Fruit fly (Drosophila melanogaster) whole organism, prepupa: ENCODE results near the gene CG15480.

Experiments
- Blimp-1 ChIP-seq: fragments of 200-800 bp; sonication (Bioruptor generic); optimal IDR thresholded peaks from 3 replicates; lab custom pipeline; 2017; ENCODE audit warnings: missing biosample characterization, missing genetic modification characterization, mild to moderate bottlenecking, moderate library complexity, missing genetic modification reagents
- CG32006 ChIP-seq: fragments of 200-800 bp; sonication (Bioruptor generic); optimal IDR thresholded peaks from 3 replicates; lab custom pipeline; 2017; ENCODE audit warnings: missing biosample characterization, mild to moderate bottlenecking, missing genetic modification characterization
- CG3919 ChIP-seq: fragments of 200-800 bp; sonication (Bioruptor generic); optimal IDR thresholded peaks from 3 replicates; lab custom pipeline; 2016; ENCODE audit warnings: missing biosample characterization, missing genetic modification characterization
- CG6854 ChIP-seq: fragments of 200-800 bp; sonication (Bioruptor generic); optimal IDR thresholded peaks from 2 replicates; lab custom pipeline; 2017; ENCODE audit warnings: missing biosample characterization, mild to moderate bottlenecking, missing genetic modification characterization
- Gug ChIP-seq: fragments of 200-800 bp; sonication (Bioruptor generic); IDR thresholded peaks from 2 replicates; pipeline ENCODE4 v1.3.6; 2022; ENCODE audit warnings: missing biosample characterization, missing genetic modification characterization
- dac ChIP-seq: fragments of 200-800 bp; sonication (Bioruptor generic); optimal IDR thresholded peaks from 2 replicates; lab custom pipeline; 2017; ENCODE audit warnings: missing biosample characterization, mild to moderate bottlenecking, missing genetic modification characterization
- dsx ChIP-seq: fragments of 200-800 bp; optimal IDR thresholded peaks from 3 replicates; lab custom pipeline; 2019; ENCODE audit warnings: missing biosample characterization, mild to moderate bottlenecking, missing genetic modification characterization, moderate library complexity; ENCODE audit not compliant: poor library complexity, severe bottlenecking
- fkh ChIP-seq: fragments of 200-800 bp; sonication (Bioruptor generic); optimal IDR thresholded peaks from 3 replicates; lab custom pipeline; 2017; ENCODE audit warnings: missing biosample characterization, mild to moderate bottlenecking, missing genetic modification characterization, moderate library complexity
- ss ChIP-seq, 2 experiments: fragments of 200-800 bp; sonication (Bioruptor generic); optimal IDR thresholded peaks; 2 replicates in 1 of 2; 3 replicates in 1 of 2; lab custom pipeline; 2017 to 2018; ENCODE audit warnings: mild to moderate bottlenecking in 2 of 2, missing biosample characterization in 2 of 2, missing genetic modification characterization in 2 of 2, moderate library complexity in 1 of 2

- no peak for TF ChIP-seq Gug (GFP tag; lab: Robert Waterston, UW)
- TF ChIP-seq fkh (GFP tag; lab: Kevin White, UChicago) = no peak
- TF ChIP-seq CG3919 = no peak
- TF ChIP-seq CG32006 (GFP tag; lab: Kevin White, UChicago) = no peak
- no peak for TF ChIP-seq dsx (GFP tag; lab: Kevin White, UChicago)
- no peak for TF ChIP-seq ss (GFP tag; optimal IDR thresholded peaks at IDR 0.05; lab: Kevin White, UChicago)
- no peak for TF ChIP-seq dac (GFP tag; lab: Kevin White, UChicago)
- no peak for TF ChIP-seq CG6854 (GFP tag; lab: Kevin White, UChicago)
- no peak for TF ChIP-seq Blimp-1 (GFP tag; lab: Kevin White, UChicago)
These were observed 49.0 kb downstream of the CG15480 start, which contains the start of gene CG43925 for dm6 chr2L:13176123-13176522.
